Fruit fly (Drosophila melanogaster) whole organism, pupa: ENCODE results near the gene CG12236.

Experiments used
- CG10348 ChIP-seq: fragments of 200-800 bp; sonication (Bioruptor generic); IDR thresholded peaks from 2 replicates; pipeline ENCODE4 v1.3.6; 2022; ENCODE audit warnings: missing biosample characterization, missing genetic modification characterization
- CG12605 ChIP-seq: fragments of 200-800 bp; sonication (Bioruptor generic); IDR thresholded peaks from 2 replicates; pipeline ENCODE4 v1.3.6; 2022; ENCODE audit warnings: missing biosample characterization, missing genetic modification characterization
- CG13204 ChIP-seq: fragments of 200-800 bp; sonication (Bioruptor generic); optimal IDR thresholded peaks from 2 replicates; lab custom pipeline; 2018; ENCODE audit warnings: missing biosample characterization, mild to moderate bottlenecking, missing genetic modification characterization, moderate library complexity
- CG14655 ChIP-seq: fragments of 200-800 bp; sonication (Bioruptor generic); optimal IDR thresholded peaks from 3 replicates; lab custom pipeline; 2017; ENCODE audit warnings: mild to moderate bottlenecking, missing biosample characterization, missing genetic modification reagents, missing genetic modification characterization
- CG15710 ChIP-seq: fragments of 200-800 bp; sonication (Bioruptor generic); optimal IDR thresholded peaks from 2 replicates; lab custom pipeline; 2018; ENCODE audit warnings: missing biosample characterization, mild to moderate bottlenecking, missing genetic modification characterization, moderate library complexity
- CG17806 ChIP-seq: fragments of 200-800 bp; sonication (Bioruptor generic); optimal IDR thresholded peaks from 2 replicates; lab custom pipeline; 2018; ENCODE audit warnings: missing biosample characterization, mild to moderate bottlenecking, missing genetic modification characterization, moderate library complexity
- CG32121 ChIP-seq: fragments of 200-800 bp; sonication (Bioruptor generic); IDR thresholded peaks from 2 replicates; pipeline ENCODE4 v1.3.6; 2022; ENCODE audit warnings: missing biosample characterization, missing genetic modification characterization
- CG34367 ChIP-seq: fragments of 200-800 bp; sonication (Bioruptor generic); optimal IDR thresholded peaks from 2 replicates; lab custom pipeline; 2018; ENCODE audit warnings: missing biosample characterization, mild to moderate bottlenecking, missing genetic modification characterization
- CG4496 ChIP-seq: fragments of 200-800 bp; sonication (Bioruptor generic); IDR thresholded peaks from 3 replicates; pipeline ENCODE4 v1.3.6; 2022; ENCODE audit warnings: missing biosample characterization, missing genetic modification characterization
- CG8159 ChIP-seq: fragments of 200-800 bp; sonication (Bioruptor generic); optimal IDR thresholded peaks from 3 replicates; lab custom pipeline; 2018; ENCODE audit warnings: missing biosample characterization, mild to moderate bottlenecking, missing genetic modification characterization, moderate library complexity
- CG8301 ChIP-seq: fragments of 200-800 bp; sonication (Bioruptor generic); optimal IDR thresholded peaks from 2 replicates; lab custom pipeline; 2018; ENCODE audit warnings: missing biosample characterization, mild to moderate bottlenecking, missing genetic modification characterization
- CG9948 ChIP-seq: fragments of 200-800 bp; sonication (Bioruptor generic); optimal IDR thresholded peaks from 2 replicates; lab custom pipeline; 2018; ENCODE audit warnings: missing biosample characterization, mild to moderate bottlenecking, missing genetic modification characterization, moderate library complexity
- D1 ChIP-seq: fragments of 200-800 bp; sonication (Bioruptor generic); optimal IDR thresholded peaks from 2 replicates; lab custom pipeline; 2018; ENCODE audit warnings: missing biosample characterization, mild to moderate bottlenecking, missing genetic modification characterization, moderate library complexity
- EcR ChIP-seq: fragments of 200-800 bp; sonication (Bioruptor generic); optimal IDR thresholded peaks from 3 replicates; lab custom pipeline; 2019; ENCODE audit warnings: missing biosample characterization, missing genetic modification characterization, mild to moderate bottlenecking, moderate library complexity, missing genetic modification reagents
- Ets98B ChIP-seq: fragments of 200-800 bp; sonication (Bioruptor generic); IDR thresholded peaks from 2 replicates; pipeline ENCODE4 v1.3.6; 2022; ENCODE audit warnings: missing biosample characterization, missing genetic modification characterization
- Pif1A ChIP-seq: fragments of 200-800 bp; sonication (Bioruptor generic); optimal IDR thresholded peaks from 3 replicates; lab custom pipeline; 2016; ENCODE audit warnings: missing biosample characterization, missing genetic modification characterization
- Pif1B ChIP-seq: fragments of 200-800 bp; sonication (Bioruptor generic); optimal IDR thresholded peaks from 3 replicates; lab custom pipeline; 2016; ENCODE audit warnings: missing biosample characterization, missing genetic modification characterization
- Snoo ChIP-seq: fragments of 200-800 bp; sonication (Bioruptor generic); optimal IDR thresholded peaks from 3 replicates; lab custom pipeline; 2017; ENCODE audit warnings: missing biosample characterization, mild to moderate bottlenecking, missing genetic modification characterization, inconsistent platforms
- fd96Ca ChIP-seq: fragments of 200-800 bp; sonication (Bioruptor generic); IDR thresholded peaks from 3 replicates; pipeline ENCODE4 v1.3.6; 2022; ENCODE audit warnings: missing biosample characterization, missing genetic modification characterization
- gl ChIP-seq: fragments of 200-800 bp; sonication (Bioruptor generic); optimal IDR thresholded peaks from 2 replicates; lab custom pipeline; 2018; ENCODE audit warnings: missing biosample characterization, mild to moderate bottlenecking, missing genetic modification characterization
- rn ChIP-seq: fragments of 200-800 bp; sonication (Bioruptor generic); IDR thresholded peaks from 2 replicates; pipeline ENCODE4 v1.3.6; 2022; ENCODE audit warnings: missing biosample characterization, missing genetic modification characterization

CG12236 gene

DNA sequence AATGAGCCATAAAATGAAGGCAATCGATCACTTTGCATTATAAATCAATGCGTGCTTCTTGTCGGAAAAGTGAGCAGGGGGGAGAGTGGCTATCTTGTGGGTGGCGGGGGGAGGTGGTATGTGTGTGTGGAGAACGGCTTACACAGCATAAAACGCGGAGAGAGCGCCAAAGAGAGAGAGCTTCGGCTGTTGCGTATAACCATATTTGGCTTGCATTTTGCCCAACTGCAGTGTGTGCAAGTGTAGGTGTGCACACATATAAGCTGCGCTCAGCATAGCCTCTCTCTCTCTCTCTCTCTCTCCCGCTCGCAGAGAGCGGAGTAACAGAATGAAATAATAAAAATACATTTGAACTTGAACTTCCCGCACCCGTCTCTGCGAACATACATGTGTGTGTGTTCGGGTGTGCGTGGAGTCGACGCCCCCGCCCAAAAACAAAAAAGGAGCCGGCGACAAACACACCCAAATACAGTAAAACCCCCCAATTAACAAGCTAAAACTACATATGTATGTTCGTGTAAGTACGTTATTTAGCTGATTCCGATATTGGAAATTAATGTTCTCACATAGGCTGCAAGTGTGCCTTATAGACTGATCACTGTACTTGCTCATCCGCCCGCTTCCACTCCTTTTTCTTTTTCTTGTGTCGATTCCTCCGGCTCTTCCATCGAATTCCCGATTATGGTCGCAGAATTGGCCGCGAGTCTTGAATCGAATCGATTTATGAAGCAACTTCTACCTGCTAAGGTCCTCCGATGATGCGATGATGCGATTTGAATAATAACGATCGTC is 21.0 kb upstream of the CG12236 start:
- TF ChIP-seq CG10348 (no peak), CG12605 (GFP tag; lab: Robert Waterston, UW) (peak; percentile 53; the same call in 1 of the 2 replicates), CG8159 (peak; percentile 81), Pif1B (GFP tag; lab: Kevin White, UChicago) (peak; percentile 83), CG34367 (peak; percentile 80), CG8301 (peak; percentile 66), CG15710 (tag; lab: Kevin White, UChicago) (peak; percentile 82), CG14655 (GFP tag; lab: Kevin White, UChicago) (peak; percentile 78), Ets98B (GFP tag; lab: Robert Waterston, UW) (peak; percentile 55), rn (GFP tag; lab: Robert Waterston, UW) (0 out of 2 replicates have a peak, but pooled peaks have one; percentile 32), gl (tag; lab: Kevin White, UChicago) (peak; percentile 63), CG13204 (GFP tag; lab: Kevin White, UChicago) (peak; percentile 76), Pif1A (GFP tag; lab: Kevin White, UChicago) (peak; percentile 69), Snoo (tag; lab: Kevin White, UChicago) (peak; percentile 85), D1 (peak; percentile 4), CG32121 (0 out of 2 replicates have a peak, but pooled peaks have one; percentile 33), CG4496 (GFP tag; lab: Robert Waterston, UW) (peak; percentile 82), CG17806 (tag; lab: Kevin White, UChicago) (peak; percentile 74), CG9948 (tag; lab: Kevin White, UChicago) (peak; percentile 78), fd96Ca (GFP tag; lab: Robert Waterston, UW) (peak; percentile 83; the same call in 2 of the 3 replicates), EcR (GFP tag; lab: Kevin White, UChicago) (peak; percentile 96)

- no peak for TF ChIP-seq CG10348
- no peak for TF ChIP-seq CG13204 (GFP tag; lab: Kevin White, UChicago)
- TF ChIP-seq CG32121 = no peak
- peak; percentile 36 for TF ChIP-seq EcR (GFP tag; lab: Kevin White, UChicago)
- no peak for TF ChIP-seq CG34367
- TF ChIP-seq Ets98B (GFP tag; lab: Robert Waterston, UW) = no peak
- TF ChIP-seq CG8159 = peak; percentile 38
- no peak for TF ChIP-seq CG9948 (tag; lab: Kevin White, UChicago)
- TF ChIP-seq CG15710 (tag; lab: Kevin White, UChicago) = peak; percentile 10
- TF ChIP-seq Pif1B (GFP tag; lab: Kevin White, UChicago) = no peak
- TF ChIP-seq CG14655 (GFP tag; lab: Kevin White, UChicago) = no peak
- no peak for TF ChIP-seq D1
- no peak for TF ChIP-seq Snoo (tag; lab: Kevin White, UChicago)
- TF ChIP-seq gl (tag; lab: Kevin White, UChicago) = no peak
- no peak for TF ChIP-seq fd96Ca (GFP tag; lab: Robert Waterston, UW)
- TF ChIP-seq CG4496 (GFP tag; lab: Robert Waterston, UW) = no peak
- peak; percentile 43 for TF ChIP-seq Pif1A (GFP tag; lab: Kevin White, UChicago)
- no peak for TF ChIP-seq CG12605 (GFP tag; lab: Robert Waterston, UW)
These were observed 19.7 kb upstream of the CG12236 start for dm6 chrX:5888260-5888659.

DNA sequence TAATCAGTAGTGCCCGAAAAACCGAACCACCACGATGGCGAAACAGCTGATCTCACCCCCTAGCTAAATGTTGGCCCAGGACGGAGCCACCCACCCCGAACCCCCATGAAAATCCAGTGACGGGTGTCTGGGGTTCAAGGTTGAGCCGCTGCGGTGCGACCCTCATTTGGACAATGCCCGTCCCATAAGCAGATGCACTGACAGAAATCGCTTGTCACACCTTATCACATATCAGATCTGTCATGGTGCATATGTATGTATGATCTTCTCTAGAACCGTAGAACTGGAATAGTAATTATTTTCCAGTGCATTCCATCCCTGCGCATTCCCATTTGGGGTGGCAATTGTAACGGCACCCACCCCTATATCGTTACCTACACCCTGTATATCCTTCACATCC is 19.0 kb upstream of the CG12236 start:
- no peak for TF ChIP-seq Ets98B (GFP tag; lab: Robert Waterston, UW)
- no peak for TF ChIP-seq CG12605 (GFP tag; lab: Robert Waterston, UW)
- TF ChIP-seq EcR (GFP tag; lab: Kevin White, UChicago) = no peak
- no peak for TF ChIP-seq Pif1B (GFP tag; lab: Kevin White, UChicago)
- TF ChIP-seq CG10348 = no peak
- no peak for TF ChIP-seq CG4496 (GFP tag; lab: Robert Waterston, UW)
- TF ChIP-seq CG14655 (GFP tag; lab: Kevin White, UChicago) = no peak
- TF ChIP-seq fd96Ca (GFP tag; lab: Robert Waterston, UW) = no peak
- no peak for TF ChIP-seq CG15710 (tag; lab: Kevin White, UChicago)
- TF ChIP-seq CG13204 (GFP tag; lab: Kevin White, UChicago) = no peak
- TF ChIP-seq CG34367 = no peak
- no peak for TF ChIP-seq CG8301
- no peak for TF ChIP-seq CG17806 (tag; lab: Kevin White, UChicago)
- no peak for TF ChIP-seq CG8159
- no peak for TF ChIP-seq gl (tag; lab: Kevin White, UChicago)
- no peak for TF ChIP-seq Pif1A (GFP tag; lab: Kevin White, UChicago)
- TF ChIP-seq D1 = no peak
- TF ChIP-seq rn (GFP tag; lab: Robert Waterston, UW) = no peak

- TF ChIP-seq CG4496 (GFP tag; lab: Robert Waterston, UW) = peak; percentile 83
- TF ChIP-seq D1 = no peak
- TF ChIP-seq Pif1B (GFP tag; lab: Kevin White, UChicago) = no peak
- TF ChIP-seq CG17806 (tag; lab: Kevin White, UChicago) = peak; percentile 57
- TF ChIP-seq Ets98B (GFP tag; lab: Robert Waterston, UW) = peak; percentile 51; the same call in 1 of the 2 replicates
- no peak for TF ChIP-seq CG13204 (GFP tag; lab: Kevin White, UChicago)
- TF ChIP-seq CG34367 = no peak
- TF ChIP-seq CG12605 (GFP tag; lab: Robert Waterston, UW) = no peak; the same call in none of the 2 replicates
- TF ChIP-seq Snoo (tag; lab: Kevin White, UChicago) = no peak
- TF ChIP-seq CG10348 = no peak
- no peak for TF ChIP-seq EcR (GFP tag; lab: Kevin White, UChicago)
- TF ChIP-seq CG14655 (GFP tag; lab: Kevin White, UChicago) = peak; percentile 82
- TF ChIP-seq rn (GFP tag; lab: Robert Waterston, UW) = no peak
- peak; percentile 18; the same call in 1 of the 2 replicates for TF ChIP-seq CG32121
- TF ChIP-seq CG15710 (tag; lab: Kevin White, UChicago) = no peak
- peak; percentile 77 for TF ChIP-seq CG8301
- peak; percentile 18 for TF ChIP-seq CG8159
- peak; percentile 39; the same call in 1 of the 3 replicates for TF ChIP-seq fd96Ca (GFP tag; lab: Robert Waterston, UW)
- no peak for TF ChIP-seq Pif1A (GFP tag; lab: Kevin White, UChicago)
- TF ChIP-seq CG9948 (tag; lab: Kevin White, UChicago) = peak; percentile 46
- TF ChIP-seq gl (tag; lab: Kevin White, UChicago) = no peak
These were observed 16.1 kb upstream of the CG12236 start for dm6 chrX:5891666-5892444.
